Fruit fly (Drosophila melanogaster) whole organism, embryonic: ENCODE data around the gene Gr93d.
A peak's percentile ranks its signal among the peaks of the same experiment; 100 is the strongest.

Source experiments
- Atf6 ChIP-seq: fragments of 200-800 bp; sonication (Bioruptor generic); IDR thresholded peaks from 2 replicates; pipeline ENCODE4 v1.3.6; 2022; ENCODE audit warnings: missing biosample characterization, missing genetic modification characterization
- Bgb ChIP-seq: fragments of 200-800 bp; sonication (Bioruptor generic); IDR thresholded peaks from 2 replicates; pipeline ENCODE4 v1.3.6; 2022; ENCODE audit warnings: missing biosample characterization, missing genetic modification characterization; ENCODE audit not compliant: partially characterized antibody
- CG10366 ChIP-seq: fragments of 200-800 bp; sonication (Bioruptor generic); IDR thresholded peaks from 2 replicates; pipeline ENCODE4 v1.3.6; 2022; ENCODE audit warnings: missing biosample characterization, missing genetic modification characterization
- CG12104 ChIP-seq: fragments of 200-800 bp; sonication (Bioruptor generic); optimal IDR thresholded peaks from 3 replicates; lab custom pipeline; 2016; ENCODE audit warnings: missing biosample characterization, missing genetic modification characterization
- CG12299 ChIP-seq: fragments of 200-800 bp; sonication (Bioruptor generic); optimal IDR thresholded peaks from 2 replicates; lab custom pipeline; 2018; ENCODE audit warnings: missing biosample characterization, mild to moderate bottlenecking, missing genetic modification characterization
- CG12744 ChIP-seq: fragments of 200-800 bp; sonication (Bioruptor generic); optimal IDR thresholded peaks from 2 replicates; lab custom pipeline; 2016; ENCODE audit warnings: missing biosample characterization, missing genetic modification characterization
- CG13296 ChIP-seq: fragments of 200-800 bp; sonication (Bioruptor generic); optimal IDR thresholded peaks from 3 replicates; lab custom pipeline; 2018; ENCODE audit warnings: missing biosample characterization, mild to moderate bottlenecking, missing genetic modification characterization
- CG14441 ChIP-seq: fragments of 200-800 bp; sonication (Bioruptor generic); IDR thresholded peaks from 2 replicates; pipeline ENCODE4 v1.3.6; 2022; ENCODE audit warnings: missing biosample characterization, missing genetic modification characterization
- CG17912 ChIP-seq: fragments of 200-800 bp; sonication (Bioruptor generic); optimal IDR thresholded peaks from 2 replicates; lab custom pipeline; 2018; ENCODE audit warnings: missing biosample characterization, mild to moderate bottlenecking, missing genetic modification characterization
- CG18599 ChIP-seq: fragments of 200-800 bp; sonication (Bioruptor generic); optimal IDR thresholded peaks from 3 replicates; lab custom pipeline; 2017; ENCODE audit warnings: missing biosample characterization, missing genetic modification characterization, mild to moderate bottlenecking, moderate library complexity, missing genetic modification reagents
- CG18764 ChIP-seq: fragments of 200-800 bp; sonication (Bioruptor generic); optimal IDR thresholded peaks from 3 replicates; lab custom pipeline; 2016; ENCODE audit warnings: missing biosample characterization, missing genetic modification characterization
- CG2116 ChIP-seq: fragments of 200-800 bp; sonication (Bioruptor generic); optimal IDR thresholded peaks from 3 replicates; lab custom pipeline; 2018; ENCODE audit warnings: missing biosample characterization, mild to moderate bottlenecking, missing genetic modification characterization
- CG2120 ChIP-seq: fragments of 200-800 bp; sonication (Bioruptor generic); optimal IDR thresholded peaks from 3 replicates; lab custom pipeline; 2016; ENCODE audit warnings: missing biosample characterization, missing genetic modification characterization
- CG2129 ChIP-seq: fragments of 200-800 bp; sonication (Bioruptor generic); IDR thresholded peaks from 2 replicates; pipeline ENCODE4 v1.3.6; 2022; ENCODE audit warnings: missing biosample characterization, missing genetic modification characterization; ENCODE audit not compliant: partially characterized antibody
- CG2678 ChIP-seq: fragments of 200-800 bp; sonication (Bioruptor generic); optimal IDR thresholded peaks from 3 replicates; lab custom pipeline; 2019; ENCODE audit warnings: missing biosample characterization, mild to moderate bottlenecking, missing genetic modification characterization, moderate library complexity
- CG30020 ChIP-seq: fragments of 200-800 bp; optimal IDR thresholded peaks from 2 replicates; lab custom pipeline; 2019; ENCODE audit warnings: missing biosample characterization, mild to moderate bottlenecking, missing genetic modification characterization, moderate library complexity
- CG31224 ChIP-seq: fragments of 200-800 bp; sonication (Bioruptor generic); IDR thresholded peaks from 2 replicates; pipeline ENCODE4 v1.3.6; 2022; ENCODE audit warnings: missing biosample characterization, missing genetic modification characterization
- CG31388 ChIP-seq: fragments of 200-800 bp; sonication (Bioruptor generic); optimal IDR thresholded peaks from 2 replicates; lab custom pipeline; 2016; ENCODE audit warnings: missing biosample characterization, missing genetic modification characterization
- CG4707 ChIP-seq: fragments of 200-800 bp; sonication (Bioruptor generic); optimal IDR thresholded peaks from 2 replicates; lab custom pipeline; 2018; ENCODE audit warnings: missing biosample characterization, mild to moderate bottlenecking, missing genetic modification characterization, moderate library complexity
- CG7839 ChIP-seq: fragments of 200-800 bp; sonication (Bioruptor generic); optimal IDR thresholded peaks from 3 replicates; lab custom pipeline; 2018; ENCODE audit warnings: missing biosample characterization, mild to moderate bottlenecking, missing genetic modification characterization, moderate library complexity
- CG7987 ChIP-seq: fragments of 200-800 bp; sonication (Bioruptor generic); optimal IDR thresholded peaks from 2 replicates; lab custom pipeline; 2018; ENCODE audit warnings: missing biosample characterization, mild to moderate bottlenecking, missing genetic modification characterization, moderate library complexity
- CG8359 ChIP-seq: fragments of 200-800 bp; sonication (Bioruptor generic); optimal IDR thresholded peaks from 2 replicates; lab custom pipeline; 2017; ENCODE audit warnings: missing biosample characterization, mild to moderate bottlenecking, missing genetic modification characterization, borderline replicate concordance
- CG8478 ChIP-seq: fragments of >200 bp; optimal IDR thresholded peaks from 2 replicates; lab custom pipeline; 2018
- CG8765 ChIP-seq: fragments of 200-800 bp; sonication (Bioruptor generic); IDR thresholded peaks from 2 replicates; pipeline ENCODE4 v1.3.6; 2022; ENCODE audit warnings: missing biosample characterization, missing genetic modification characterization
- CG9215 ChIP-seq: fragments of 200-800 bp; sonication (Bioruptor generic); IDR thresholded peaks from 2 replicates; pipeline ENCODE4 v1.3.6; 2022; ENCODE audit warnings: missing biosample characterization, missing genetic modification characterization
- D19A ChIP-seq: fragments of 200-800 bp; optimal IDR thresholded peaks from 3 replicates; lab custom pipeline; 2019; ENCODE audit warnings: missing biosample characterization, mild to moderate bottlenecking, missing genetic modification characterization, moderate library complexity
- Dbx ChIP-seq: fragments of 200-800 bp; sonication (Bioruptor generic); IDR thresholded peaks from 3 replicates; pipeline ENCODE4 v1.3.6; 2022; ENCODE audit warnings: missing biosample characterization, missing genetic modification characterization
- Hr39 ChIP-seq: fragments of >200 bp; optimal IDR thresholded peaks from 2 replicates; lab custom pipeline; 2017
- Max ChIP-seq: fragments of 200-800 bp; sonication (Bioruptor generic); optimal IDR thresholded peaks from 2 replicates; lab custom pipeline; 2016; ENCODE audit warnings: missing biosample characterization, mild to moderate bottlenecking, missing genetic modification characterization
- Mrtf ChIP-seq: fragments of 200-800 bp; sonication (Bioruptor generic); IDR thresholded peaks from 3 replicates; pipeline ENCODE4 v1.3.6; 2022; ENCODE audit warnings: missing biosample characterization, missing genetic modification characterization
- NFAT ChIP-seq: fragments of 200-800 bp; sonication (Bioruptor generic); IDR thresholded peaks from 2 replicates; pipeline ENCODE4 v1.3.6; 2022; ENCODE audit warnings: missing biosample characterization, missing genetic modification characterization
- NfI ChIP-seq: fragments of 200-800 bp; sonication (Bioruptor generic); optimal IDR thresholded peaks from 3 replicates; lab custom pipeline; 2018; ENCODE audit warnings: missing biosample characterization, mild to moderate bottlenecking, missing genetic modification characterization, moderate library complexity
- Side ChIP-seq: fragments of 200-800 bp; sonication (Bioruptor generic); optimal IDR thresholded peaks from 2 replicates; lab custom pipeline; 2016; ENCODE audit warnings: missing biosample characterization, missing genetic modification characterization
- Sox100B ChIP-seq: fragments of 200-800 bp; sonication (Bioruptor generic); optimal IDR thresholded peaks from 3 replicates; lab custom pipeline; 2018; ENCODE audit warnings: missing biosample characterization, mild to moderate bottlenecking, missing genetic modification characterization
- Xbp1 ChIP-seq: fragments of 200-800 bp; sonication (Bioruptor generic); optimal IDR thresholded peaks from 3 replicates; lab custom pipeline; 2016; ENCODE audit warnings: missing biosample characterization, mild to moderate bottlenecking, missing genetic modification characterization
- Xrp1 ChIP-seq: fragments of 200-800 bp; sonication (Bioruptor generic); IDR thresholded peaks from 2 replicates; pipeline ENCODE4 v1.3.6; 2022; ENCODE audit warnings: missing biosample characterization, missing genetic modification characterization
- bbx ChIP-seq: fragments of 200-800 bp; sonication (Bioruptor generic); IDR thresholded peaks from 2 replicates; pipeline ENCODE4 v1.3.6; 2022; ENCODE audit warnings: missing biosample characterization, missing genetic modification characterization; ENCODE audit not compliant: partially characterized antibody
- bowl ChIP-seq: fragments of 200-800 bp; sonication (Bioruptor generic); IDR thresholded peaks from 2 replicates; pipeline ENCODE4 v1.3.6; 2022; ENCODE audit warnings: missing biosample characterization, missing genetic modification characterization
- cwo ChIP-seq: fragments of 200-800 bp; sonication (Bioruptor generic); optimal IDR thresholded peaks from 3 replicates; lab custom pipeline; 2017; ENCODE audit warnings: missing biosample characterization, missing genetic modification characterization, mild to moderate bottlenecking, moderate library complexity, missing genetic modification reagents
- da ChIP-seq: fragments of 200-800 bp; sonication (Bioruptor generic); optimal IDR thresholded peaks from 2 replicates; lab custom pipeline; 2016; ENCODE audit warnings: missing biosample characterization, missing genetic modification characterization
- fd96Cb ChIP-seq: fragments of 200-800 bp; sonication (Bioruptor generic); optimal IDR thresholded peaks from 2 replicates; lab custom pipeline; 2018; ENCODE audit warnings: missing biosample characterization, mild to moderate bottlenecking, missing genetic modification characterization, moderate library complexity
- gro ChIP-seq: fragments of 200-800 bp; sonication (Bioruptor generic); optimal IDR thresholded peaks from 2 replicates; lab custom pipeline; 2016; ENCODE audit warnings: missing biosample characterization, missing genetic modification characterization
- pho ChIP-seq: fragments of 200-800 bp; sonication (Bioruptor generic); optimal IDR thresholded peaks from 2 replicates; lab custom pipeline; 2016; ENCODE audit warnings: missing biosample characterization, missing genetic modification characterization
- pros ChIP-seq: fragments of 200-800 bp; sonication (Bioruptor generic); optimal IDR thresholded peaks from 3 replicates; lab custom pipeline; 2019; ENCODE audit warnings: missing biosample characterization, mild to moderate bottlenecking, missing genetic modification characterization, moderate library complexity
- run ChIP-seq: fragments of 200-800 bp; sonication (Bioruptor generic); optimal IDR thresholded peaks from 3 replicates; lab custom pipeline; 2018; ENCODE audit warnings: missing biosample characterization, mild to moderate bottlenecking, missing genetic modification characterization
- shn ChIP-seq: fragments of 200-800 bp; sonication (Bioruptor generic); optimal IDR thresholded peaks from 3 replicates; lab custom pipeline; 2016; ENCODE audit warnings: missing biosample characterization, missing genetic modification characterization
- sima ChIP-seq: fragments of 200-800 bp; sonication (Bioruptor generic); optimal IDR thresholded peaks from 2 replicates; lab custom pipeline; 2016; ENCODE audit warnings: missing biosample characterization, missing genetic modification characterization
- sqz ChIP-seq: fragments of 200-800 bp; sonication (Bioruptor generic); optimal IDR thresholded peaks from 3 replicates; lab custom pipeline; 2018; ENCODE audit warnings: missing biosample characterization, mild to moderate bottlenecking, missing genetic modification characterization
- tap ChIP-seq: fragments of 200-800 bp; optimal IDR thresholded peaks from 3 replicates; lab custom pipeline; 2019; ENCODE audit warnings: missing biosample characterization, mild to moderate bottlenecking, missing genetic modification characterization, moderate library complexity
- twi ChIP-seq: fragments of 200-800 bp; optimal IDR thresholded peaks from 2 replicates; lab custom pipeline; 2019; ENCODE audit warnings: missing biosample characterization, mild to moderate bottlenecking, missing genetic modification characterization, moderate library complexity
- zfh2 ChIP-seq: fragments of 200-800 bp; sonication (Bioruptor generic); optimal IDR thresholded peaks from 2 replicates; lab custom pipeline; 2016; ENCODE audit warnings: missing biosample characterization, missing genetic modification characterization

The Gr93d gene

dm6 chr3R:21828040-21828526 lies 18.4 kb downstream of the Gr93d start (continued):
- TF ChIP-seq fd96Cb (tag; lab: Kevin White, UChicago) (peak; percentile 81), sima (peak; percentile 2), Sox100B (GFP tag; lab: Kevin White, UChicago) (peak; percentile 28), bbx (GFP tag; lab: Robert Waterston, UW) (peak; percentile 18; the same call in 1 of the 2 replicates), CG31224 (GFP tag; lab: Robert Waterston, UW) (peak; percentile 24; the same call in 1 of the 2 replicates), shn (GFP tag; lab: Kevin White, UChicago) (peak; percentile 58), CG12104 (peak; percentile 43), CG13296 (GFP tag; lab: Kevin White, UChicago) (no peak), Xrp1 (GFP tag; lab: Robert Waterston, UW) (peak; percentile 91), CG17912 (GFP tag; lab: Kevin White, UChicago) (no peak), NfI (peak; percentile 28), CG8765 (peak; percentile 38; the same call in 1 of the 2 replicates), CG2120 (no peak), CG2129 (GFP tag; lab: Robert Waterston, UW) (no peak), CG31388 (GFP tag; lab: Kevin White, UChicago) (no peak), gro (GFP tag; lab: Kevin White, UChicago) (no peak), Side (GFP tag; lab: Kevin White, UChicago) (peak; percentile 76), CG8359 (GFP tag; lab: Kevin White, UChicago) (peak; percentile 41), CG8478 (lab: Kevin White, UChicago) (no peak), CG2116 (no peak), Hr39 (lab: Kevin White, UChicago) (no peak), Xbp1 (GFP tag; lab: Kevin White, UChicago) (peak; percentile 75), CG9215 (no peak), sqz (GFP tag; lab: Kevin White, UChicago) (peak; percentile 50), CG12744 (GFP tag; lab: Kevin White, UChicago) (peak; percentile 29), CG2678 (tag; lab: Kevin White, UChicago) (peak; percentile 67), CG4707 (GFP tag; lab: Kevin White, UChicago) (peak; percentile 74), D19A (tag; lab: Kevin White, UChicago) (peak; percentile 95), CG12299 (no peak), NFAT (GFP tag; lab: Robert Waterston, UW) (no peak), zfh2 (GFP tag; lab: Kevin White, UChicago) (no peak), twi (tag; lab: Kevin White, UChicago) (peak; percentile 76), run (tag; lab: Kevin White, UChicago) (no peak), tap (peak; percentile 7), da (peak; percentile 55), CG10366 (GFP tag; lab: Robert Waterston, UW) (peak; percentile 76), CG14441 (GFP tag; lab: Robert Waterston, UW) (no peak), CG30020 (tag; lab: Kevin White, UChicago) (peak; percentile 23), pros (GFP tag; lab: Kevin White, UChicago) (no peak), CG18764 (GFP tag; lab: Kevin White, UChicago) (peak; percentile 33), CG7987 (no peak), cwo (GFP tag; lab: Kevin White, UChicago) (no peak), Dbx (no peak), Bgb (no peak), pho (GFP tag; lab: Kevin White, UChicago) (no peak), CG7839 (tag; lab: Kevin White, UChicago) (peak; percentile 80), Atf6 (GFP tag; lab: Robert Waterston, UW) (no peak), Max (GFP tag; lab: Kevin White, UChicago) (peak; percentile 9), CG18599 (GFP tag; lab: Kevin White, UChicago) (no peak), bowl (no peak), Mrtf (GFP tag; lab: Robert Waterston, UW) (peak; percentile 74; the same call in 2 of the 3 replicates)
